Fruit fly (Drosophila melanogaster) whole organism, prepupa: Measurements from ENCODE around the gene Trc8.

ENCODE experiments used
- CG10631 ChIP-seq: fragments of 200-800 bp; sonication (Bioruptor generic); optimal IDR thresholded peaks from 2 replicates; lab custom pipeline; 2016; ENCODE audit warnings: missing biosample characterization, missing genetic modification characterization
- CG11762 ChIP-seq: fragments of 200-800 bp; sonication (Bioruptor generic); optimal IDR thresholded peaks from 3 replicates; lab custom pipeline; 2016; ENCODE audit warnings: missing biosample characterization, missing genetic modification characterization; ENCODE audit not compliant: insufficient read depth
- CG31627 ChIP-seq: fragments of 200-800 bp; sonication (Bioruptor generic); optimal IDR thresholded peaks from 3 replicates; lab custom pipeline; 2016; ENCODE audit warnings: missing biosample characterization, missing genetic modification characterization
- CG4318 ChIP-seq: fragments of 200-800 bp; sonication (Bioruptor generic); optimal IDR thresholded peaks from 3 replicates; lab custom pipeline; 2017; ENCODE audit warnings: missing biosample characterization, mild to moderate bottlenecking, missing genetic modification characterization
- CG8319 ChIP-seq: fragments of 200-800 bp; sonication (Bioruptor generic); optimal IDR thresholded peaks from 3 replicates; lab custom pipeline; 2016; ENCODE audit warnings: missing biosample characterization, missing genetic modification characterization
- CG9139 ChIP-seq: fragments of 200-800 bp; sonication (Bioruptor generic); optimal IDR thresholded peaks from 3 replicates; lab custom pipeline; 2017; ENCODE audit warnings: missing biosample characterization, mild to moderate bottlenecking, missing genetic modification characterization
- Eip75B ChIP-seq: fragments of 200-800 bp; sonication (Bioruptor generic); optimal IDR thresholded peaks from 3 replicates; lab custom pipeline; 2016; ENCODE audit warnings: missing biosample characterization, missing genetic modification characterization
- Eip93F ChIP-seq: fragments of 200-800 bp; sonication (Bioruptor generic); optimal IDR thresholded peaks from 2 replicates; lab custom pipeline; 2016; ENCODE audit warnings: missing biosample characterization, mild to moderate bottlenecking, missing genetic modification characterization
- Gug ChIP-seq: fragments of 200-800 bp; sonication (Bioruptor generic); IDR thresholded peaks from 2 replicates; pipeline ENCODE4 v1.3.6; 2022; ENCODE audit warnings: missing biosample characterization, missing genetic modification characterization
- Hr38 ChIP-seq: sonication (Bioruptor generic); optimal IDR thresholded peaks from 2 replicates; lab custom pipeline; 2016; ENCODE audit warnings: missing biosample characterization, missing genetic modification characterization
- dac ChIP-seq: fragments of 200-800 bp; sonication (Bioruptor generic); optimal IDR thresholded peaks from 2 replicates; lab custom pipeline; 2017; ENCODE audit warnings: missing biosample characterization, mild to moderate bottlenecking, missing genetic modification characterization
- eg ChIP-seq: fragments of 200-800 bp; sonication (Bioruptor generic); IDR thresholded peaks from 3 replicates; pipeline ENCODE4 v1.3.6; 2022; ENCODE audit warnings: missing biosample characterization, missing genetic modification characterization
- pdm3 ChIP-seq: fragments of 200-800 bp; sonication (Bioruptor generic); optimal IDR thresholded peaks from 3 replicates; lab custom pipeline; 2016; ENCODE audit warnings: missing biosample characterization, missing genetic modification characterization
- svp ChIP-seq: fragments of 200-800 bp; sonication (Bioruptor generic); peaks from one replicate; lab custom pipeline; 2016; ENCODE audit warnings: missing biosample characterization, missing genetic modification characterization

- peak; percentile 45 for TF ChIP-seq svp (GFP tag; lab: Kevin White, UChicago)
- TF ChIP-seq Gug, result no peak
- TF ChIP-seq Hr38 (GFP tag; lab: Kevin White, UChicago), result no peak
- TF ChIP-seq CG11762, result no peak
- TF ChIP-seq dac, result no peak
- no peak for TF ChIP-seq Eip93F
- no peak for TF ChIP-seq CG4318 (GFP tag; lab: Kevin White, UChicago)
- no peak for TF ChIP-seq pdm3 (GFP tag; lab: Kevin White, UChicago)
- TF ChIP-seq Eip75B (GFP tag; lab: Kevin White, UChicago), result no peak
- no peak; the same call in 2 of the 3 replicates for TF ChIP-seq eg (GFP tag; lab: Robert Waterston, UW)
- no peak for TF ChIP-seq CG8319 (GFP tag; lab: Kevin White, UChicago)
- no peak for TF ChIP-seq CG31627
- TF ChIP-seq CG9139 (GFP tag; lab: Kevin White, UChicago), result no peak
- TF ChIP-seq CG10631 (GFP tag; lab: Kevin White, UChicago), result no peak
These were observed 46.4 kb downstream of the Trc8 start for dm6 chr3R:29457215-29457614.
